Worm (Caenorhabditis elegans) whole organism, L4/young adult: ENCODE results near the gene hpo-25.

Source experiments
- W03F9.2 ChIP-seq: fragments of 150-350 bp; optimal IDR thresholded peaks from 2 replicates; lab custom pipeline; 2014; ENCODE audit warnings: missing biosample characterization, missing genetic modification characterization
- him-1 ChIP-seq: sonication (generic microtip); optimal IDR thresholded peaks from 2 replicates; lab custom pipeline; 2016; ENCODE audit warnings: missing genotype, missing genetic modification reagents, missing genetic modification characterization, missing compliant biosample characterization

DNA sequence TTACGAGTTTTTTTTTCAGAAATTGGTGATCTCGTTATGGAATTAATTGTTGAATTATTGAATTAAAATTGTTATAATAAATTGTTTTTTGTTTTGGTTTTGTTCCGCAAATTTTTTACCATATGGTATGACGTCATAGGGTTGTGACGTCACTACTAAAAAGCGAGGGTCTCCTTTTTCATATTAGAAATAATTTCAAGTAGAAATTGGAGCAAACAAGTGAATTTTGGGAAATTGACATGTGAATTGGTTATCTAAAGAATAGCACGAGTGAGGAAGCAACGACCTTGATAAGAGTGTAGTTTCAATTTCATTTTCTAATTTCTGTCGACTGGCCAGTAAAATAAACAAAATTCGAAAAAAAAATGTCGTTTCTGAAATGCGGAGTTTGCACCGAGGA is 33.5 kb upstream of the hpo-25 start, which contains the start of gene F43C11.7:
- no peak for TF ChIP-seq W03F9.2 (tag; lab: Kevin White, UChicago)
- TF ChIP-seq him-1 (tag; lab: Kevin White, UChicago), result no peak
